Worm (Caenorhabditis elegans) whole organism, L4/young adult: ENCODE measurements around the gene Y4C6B.7.
"Not testable (repeated sequence)": the region's sequence is repeated elsewhere in the genome, so short reads cannot be mapped to it uniquely, and the experiment has no call there.

Source experiments
- W03F9.2 ChIP-seq: fragments of 150-350 bp; optimal IDR thresholded peaks from 2 replicates; lab custom pipeline; 2014; ENCODE audit warnings: missing biosample characterization, missing genetic modification characterization
- dao-5 ChIP-seq: sonication (generic microtip); optimal IDR thresholded peaks from 2 replicates; lab custom pipeline; 2016; ENCODE audit warnings: missing genotype, missing genetic modification characterization, moderate library complexity, missing compliant biosample characterization
- him-1 ChIP-seq: sonication (generic microtip); optimal IDR thresholded peaks from 2 replicates; lab custom pipeline; 2016; ENCODE audit warnings: missing genotype, missing genetic modification reagents, missing genetic modification characterization, missing compliant biosample characterization

Gene Y4C6B.7

ce11 chrIV:5374946-5375345, 21.7 kb upstream of the Y4C6B.7 start:
- TF ChIP-seq dao-5 (tag; lab: Kevin White, UChicago) (no peak), him-1 (no peak), W03F9.2 (tag; lab: Kevin White, UChicago) (no peak)

ce11 chrIV:5374321-5374720, 21.1 kb upstream of the Y4C6B.7 start:
- TF ChIP-seq him-1 (no peak), dao-5 (tag; lab: Kevin White, UChicago) (no peak), W03F9.2 (tag; lab: Kevin White, UChicago) (no peak)

- no peak for TF ChIP-seq dao-5 (tag; lab: Kevin White, UChicago)
- no peak for TF ChIP-seq him-1
- TF ChIP-seq W03F9.2 (tag; lab: Kevin White, UChicago) = no peak
Measured at ce11 chrIV:5370914-5371313, 17.6 kb upstream of the Y4C6B.7 start.

ce11 chrIV:5369414-5369813, 16.1 kb upstream of the Y4C6B.7 start, which contains the start of gene F41H10.3:
TSS of gene F41H10.3 (plus strand) at chrIV:5369801.
- TF ChIP-seq W03F9.2 (tag; lab: Kevin White, UChicago) = no peak
- TF ChIP-seq dao-5 (tag; lab: Kevin White, UChicago) = no peak
- TF ChIP-seq him-1 = no peak

ce11 chrIV:5368860-5369259, 15.6 kb upstream of the Y4C6B.7 start:
- TF ChIP-seq W03F9.2 (tag; lab: Kevin White, UChicago) (peak; percentile 46), him-1 (no peak)

- TF ChIP-seq W03F9.2 (tag; lab: Kevin White, UChicago) = no peak
Measured at ce11 chrIV:5367899-5368298, 14.6 kb upstream of the Y4C6B.7 start.

ce11 chrIV:5366567-5366966, 13.3 kb upstream of the Y4C6B.7 start, which contains the start of gene sand-1:
TSS of gene sand-1 (plus strand) at chrIV:5366867.
- TF ChIP-seq dao-5 (tag; lab: Kevin White, UChicago) (no peak), him-1 (no peak), W03F9.2 (tag; lab: Kevin White, UChicago) (no peak)

ce11 chrIV:5364135-5364609, 10.9 kb upstream of the Y4C6B.7 start, which contains the start of the genes hda-6 and F41H10.4:
TSS of gene hda-6 (minus strand) at chrIV:5364306.
TSS of gene F41H10.4 (plus strand) at chrIV:5364559.
- peak; percentile 94 for TF ChIP-seq W03F9.2 (tag; lab: Kevin White, UChicago)
- no peak for TF ChIP-seq him-1

- TF ChIP-seq dao-5 (tag; lab: Kevin White, UChicago) (no peak), W03F9.2 (tag; lab: Kevin White, UChicago) (no peak), him-1 (no peak)
Measured at ce11 chrIV:5360533-5360932, 7.3 kb upstream of the Y4C6B.7 start, which contains the start of gene F41H10.5. TSS of gene F41H10.5 (plus strand) at chrIV:5360907.

ce11 chrIV:5354564-5354963, 1.3 kb upstream of the Y4C6B.7 start:
- TF ChIP-seq him-1 = no peak
- no peak for TF ChIP-seq dao-5 (tag; lab: Kevin White, UChicago)
- TF ChIP-seq W03F9.2 (tag; lab: Kevin White, UChicago) = no peak

ce11 chrIV:5354124-5354523, 860 bp upstream of the Y4C6B.7 start, which contains the start of gene Y4C6B.1:
TSS of gene Y4C6B.1 (plus strand) at chrIV:5354488.
- no peak for TF ChIP-seq him-1
- no peak for TF ChIP-seq dao-5 (tag; lab: Kevin White, UChicago)
- TF ChIP-seq W03F9.2 (tag; lab: Kevin White, UChicago) = no peak

- not testable (repeated sequence) for TF ChIP-seq him-1; W03F9.2 (tag; lab: Kevin White, UChicago); dao-5 (tag; lab: Kevin White, UChicago)
Measured at ce11 chrIV:5350480-5351193, 2.6 kb downstream of the Y4C6B.7 start, which contains the start of gene gba-4. TSS of gene gba-4 (minus strand) at chrIV:5350897.

ce11 chrIV:5344168-5344567, 9.1 kb downstream of the Y4C6B.7 start:
- no peak for TF ChIP-seq him-1
- TF ChIP-seq dao-5 (tag; lab: Kevin White, UChicago) = no peak
- TF ChIP-seq W03F9.2 (tag; lab: Kevin White, UChicago) = peak; percentile 10

- TF ChIP-seq dao-5 (tag; lab: Kevin White, UChicago) = no peak
- TF ChIP-seq W03F9.2 (tag; lab: Kevin White, UChicago) = no peak
- TF ChIP-seq him-1 = no peak
Measured at ce11 chrIV:5339255-5339654, 14.0 kb downstream of the Y4C6B.7 start, which contains the start of gene Y4C6B.2. TSS of gene Y4C6B.2 (plus strand) at chrIV:5339574.
